Worm (Caenorhabditis elegans) whole organism, L2 larva: ENCODE data around the gene gad-1.

Experiments used
- ama-1 ChIP-seq: fragments of 150-350 bp; optimal IDR thresholded peaks from 2 replicates; lab custom pipeline; 2018; ENCODE audit warnings: inconsistent platforms
- blmp-1 ChIP-seq: sonication (generic microtip); optimal IDR thresholded peaks from 2 replicates; lab custom pipeline; 2017; ENCODE audit warnings: missing genetic modification characterization, mild to moderate bottlenecking, missing compliant biosample characterization, antibody characterized with exemption, moderate library complexity; ENCODE audit not compliant: insufficient read depth
- elt-1 ChIP-seq: fragments of 150-350 bp; optimal IDR thresholded peaks from 2 replicates; lab custom pipeline; 2014; ENCODE audit warnings: missing biosample characterization, missing genetic modification characterization
- nhr-11 ChIP-seq: fragments of 150-350 bp; optimal IDR thresholded peaks from 2 replicates; lab custom pipeline; 2014; ENCODE audit warnings: missing biosample characterization, missing genetic modification characterization
- nhr-77 ChIP-seq: fragments of 150-350 bp; optimal IDR thresholded peaks from 2 replicates; lab custom pipeline; 2014; ENCODE audit warnings: missing biosample characterization, missing genetic modification characterization

- TF ChIP-seq blmp-1 (tag; lab: Kevin White, UChicago) (no peak), elt-1 (tag; lab: Kevin White, UChicago) (no peak), nhr-11 (tag; lab: Kevin White, UChicago) (no peak), nhr-77 (no peak), ama-1 (no peak)
Observed at ce11 chrV:6407587-6407986, 25.7 kb downstream of the gad-1 start.
